Worm (Caenorhabditis elegans) whole organism, L1 larva: ENCODE measurements around the gene D2096.5.

ENCODE experiments used
- C34B4.2 ChIP-seq: sonication (generic microtip); optimal IDR thresholded peaks from 2 replicates; lab custom pipeline; 2017; ENCODE audit warnings: mild to moderate bottlenecking, missing genetic modification characterization, missing compliant biosample characterization
- alr-1 ChIP-seq: fragments of 200-800 bp; sonication (Bioruptor generic); optimal IDR thresholded peaks from 2 replicates; lab custom pipeline; 2018; ENCODE audit warnings: borderline replicate concordance, mild to moderate bottlenecking, missing genetic modification characterization, missing compliant biosample characterization
- ama-1 ChIP-seq: fragments of 150-350 bp; optimal IDR thresholded peaks from 2 replicates; lab custom pipeline; 2014
- ceh-8 ChIP-seq: fragments of 200-800 bp; sonication (Bioruptor generic); optimal IDR thresholded peaks from 2 replicates; lab custom pipeline; 2018; ENCODE audit warnings: mild to moderate bottlenecking, missing genetic modification characterization, moderate library complexity, missing compliant biosample characterization
- ces-1 ChIP-seq: fragments of 150-350 bp; optimal IDR thresholded peaks from 2 replicates; lab custom pipeline; 2014; ENCODE audit warnings: missing biosample characterization, missing genetic modification reagents, missing genetic modification characterization
- efl-1 ChIP-seq, 4 experiments: fragments of 150-350 bp; optimal IDR thresholded peaks in 3 of 4; peaks in 1 of 4; 1 replicate in 1 of 4; 2 replicates in 3 of 4; lab custom pipeline; 2014; ENCODE audit warnings: missing biosample characterization in 2 of 4, missing genetic modification characterization in 2 of 4, missing genetic modification reagents in 2 of 4
- efl-3 ChIP-seq: fragments of 200-800 bp; sonication (Bioruptor generic); optimal IDR thresholded peaks from 2 replicates; lab custom pipeline; 2018; ENCODE audit warnings: mild to moderate bottlenecking, missing genetic modification characterization, missing compliant biosample characterization
- egl-27 ChIP-seq, 2 experiments: fragments of 150-350 bp in 1 of 2; sonication (generic microtip); optimal IDR thresholded peaks; 3 replicates each; lab custom pipeline; 2017 to 2018; ENCODE audit warnings: missing biosample characterization in 2 of 2, missing genetic modification characterization in 2 of 2, missing genetic modification reagents in 2 of 2
- elt-2 ChIP-seq: sonication (generic microtip); optimal IDR thresholded peaks from 2 replicates; lab custom pipeline; 2016; ENCODE audit warnings: missing genetic modification characterization, mild to moderate bottlenecking, inconsistent platforms, missing compliant biosample characterization, missing genetic modification reagents
- ets-5 ChIP-seq: fragments of 200-800 bp; sonication (Bioruptor generic); IDR thresholded peaks from 2 replicates; pipeline ENCODE4 v1.3.6; 2022; ENCODE audit warnings: missing genetic modification characterization, missing compliant biosample characterization
- fkh-4 ChIP-seq: sonication (generic microtip); optimal IDR thresholded peaks from 2 replicates; lab custom pipeline; 2016; ENCODE audit warnings: missing compliant biosample characterization, missing genetic modification characterization, borderline replicate concordance
- isw-1 ChIP-seq: fragments of 200-800 bp; sonication (Bioruptor generic); IDR thresholded peaks from 2 replicates; pipeline ENCODE4 v1.3.6; 2022; ENCODE audit warnings: missing genetic modification characterization, missing compliant biosample characterization
- lin-13 ChIP-seq: fragments of 150-350 bp; optimal IDR thresholded peaks from 2 replicates; lab custom pipeline; 2014; ENCODE audit warnings: missing biosample characterization, missing genetic modification reagents, missing genetic modification characterization
- lin-15B ChIP-seq: fragments of 150-350 bp; sonication (generic microtip); optimal IDR thresholded peaks from 3 replicates; lab custom pipeline; 2014; ENCODE audit warnings: missing biosample characterization, missing genetic modification characterization
- lin-35 ChIP-seq, 2 experiments: fragments of 150-350 bp; optimal IDR thresholded peaks; 2 replicates each; lab custom pipeline; 2014; ENCODE audit warnings: missing biosample characterization in 2 of 2, missing genetic modification characterization in 2 of 2, missing genetic modification reagents in 2 of 2
- lir-3 ChIP-seq: sonication (generic microtip); optimal IDR thresholded peaks from 2 replicates; lab custom pipeline; 2016; ENCODE audit warnings: mild to moderate bottlenecking, missing genetic modification characterization, moderate library complexity, missing compliant biosample characterization; ENCODE audit not compliant: poor library complexity
- nhr-12 ChIP-seq: sonication (generic microtip); optimal IDR thresholded peaks from 2 replicates; lab custom pipeline; 2017; ENCODE audit warnings: missing biosample characterization, missing genetic modification characterization
- nhr-19 ChIP-seq: fragments of 200-800 bp; sonication (Bioruptor generic); conservative IDR thresholded peaks from 2 replicates; pipeline ENCODE4 v1.3.6; 2022; ENCODE audit warnings: missing genetic modification characterization, missing compliant biosample characterization
- nhr-20 ChIP-seq: sonication (generic microtip); optimal IDR thresholded peaks from 2 replicates; lab custom pipeline; 2016; ENCODE audit warnings: mild to moderate bottlenecking, missing genetic modification characterization, missing compliant biosample characterization
- nhr-77 ChIP-seq: fragments of 150-350 bp; optimal IDR thresholded peaks from 2 replicates; lab custom pipeline; 2014; ENCODE audit warnings: missing biosample characterization, missing genetic modification characterization
- nhr-85 ChIP-seq: sonication (generic microtip); peaks from one replicate; lab custom pipeline; 2016; ENCODE audit warnings: missing genetic modification characterization, inconsistent platforms, missing compliant biosample characterization
- nhr-90 ChIP-seq: sonication (generic microtip); optimal IDR thresholded peaks from 2 replicates; lab custom pipeline; 2016; ENCODE audit warnings: mild to moderate bottlenecking, missing genetic modification characterization, missing compliant biosample characterization; ENCODE audit not compliant: poor library complexity
- pqm-1 ChIP-seq: sonication (generic microtip); optimal IDR thresholded peaks from 3 replicates; lab custom pipeline; 2017; ENCODE audit warnings: missing biosample characterization, missing genetic modification characterization
- swsn-7 ChIP-seq: sonication (generic microtip); optimal IDR thresholded peaks from 2 replicates; lab custom pipeline; 2016; ENCODE audit warnings: missing genetic modification characterization, missing compliant biosample characterization
- tbx-2 ChIP-seq: sonication (generic microtip); optimal IDR thresholded peaks from 2 replicates; lab custom pipeline; 2016; ENCODE audit warnings: missing genetic modification characterization, missing compliant biosample characterization
- unc-130 ChIP-seq: fragments of 150-350 bp; optimal IDR thresholded peaks from 2 replicates; lab custom pipeline; 2017; ENCODE audit warnings: missing biosample characterization, missing genetic modification characterization, inconsistent platforms
- unc-86 ChIP-seq: sonication (generic microtip); optimal IDR thresholded peaks from 2 replicates; lab custom pipeline; 2016; ENCODE audit warnings: missing genetic modification characterization, missing compliant biosample characterization
- unc-98 ChIP-seq: fragments of 200-800 bp; sonication (Bioruptor generic); IDR thresholded peaks from 2 replicates; pipeline ENCODE4 v1.3.6; 2022; ENCODE audit warnings: missing genetic modification characterization, missing compliant biosample characterization
- vab-15 ChIP-seq: sonication (generic microtip); optimal IDR thresholded peaks from 2 replicates; lab custom pipeline; 2017; ENCODE audit warnings: missing genotype, mild to moderate bottlenecking, missing genetic modification characterization, missing compliant biosample characterization
- xbp-1 ChIP-seq: sonication (generic microtip); optimal IDR thresholded peaks from 2 replicates; lab custom pipeline; 2016; ENCODE audit warnings: missing genetic modification characterization, missing compliant biosample characterization

The D2096.5 gene

ce11 chrIV:8367887-8368286 is 8.3 kb upstream of the D2096.5 start:
- no peak for TF ChIP-seq pqm-1 (tag; lab: Kevin White, UChicago)

ce11 chrIV:8366295-8366694 is 6.7 kb upstream of the D2096.5 start, which contains the start of gene aagr-1:
aagr-1 (plus strand) TSS chrIV:8366521.
- TF ChIP-seq lin-15B (tag; lab: Kevin White, UChicago) (no peak), lin-35 (GFP tag; optimal IDR thresholded peaks at IDR 0.05; lab: Kevin White, UChicago) (peak in 1 of 2 experiments; percentile 5), swsn-7 (no peak), vab-15 (no peak), pqm-1 (tag; lab: Kevin White, UChicago) (no peak), nhr-90 (tag; lab: Kevin White, UChicago) (no peak), elt-2 (tag; lab: Kevin White, UChicago) (peak; percentile 67)
- TF ChIP-seq, all 84 proteins: peak for 2

ce11 chrIV:8363163-8363562 is 3.6 kb upstream of the D2096.5 start, which contains the start of gene D2096.12:
D2096.12 (plus strand) TSS chrIV:8363463.
- TF ChIP-seq nhr-19 (no peak), efl-1 (optimal IDR thresholded peaks at IDR 0.05; lab: Kevin White, UChicago) (no peak), efl-1 (GFP tag; optimal IDR thresholded peaks at IDR 0.05 in 1 of 2; lab: Kevin White, UChicago) (no peak), nhr-77 (tag; lab: Kevin White, UChicago) (no peak), lir-3 (tag; lab: Kevin White, UChicago) (no peak), tbx-2 (tag; lab: Kevin White, UChicago) (no peak), xbp-1 (no peak), ces-1 (GFP tag; lab: Kevin White, UChicago) (no peak), egl-27 (tag; optimal IDR thresholded peaks at IDR 0.05; lab: Kevin White, UChicago) (no peak), vab-15 (no peak), unc-98 (GFP tag; lab: Robert Waterston, UW) (no peak), ceh-8 (GFP tag; lab: Kevin White, UChicago) (no peak), alr-1 (no peak), lin-15B (tag; lab: Kevin White, UChicago) (no peak), unc-130 (tag; lab: Kevin White, UChicago) (no peak)

- TF ChIP-seq ama-1 (lab: Kevin White, UChicago) (no peak), alr-1 (no peak), nhr-20 (tag; lab: Kevin White, UChicago) (no peak), efl-3 (no peak), ceh-8 (GFP tag; lab: Kevin White, UChicago) (no peak), ets-5 (GFP tag; lab: Robert Waterston, UW) (no peak), lin-13 (GFP tag; lab: Kevin White, UChicago) (no peak), unc-86 (tag; lab: Kevin White, UChicago) (no peak)
Observed at ce11 chrIV:8360817-8361216, 1.3 kb upstream of the D2096.5 start, which contains the start of gene sqv-1. sqv-1 (plus strand) TSS chrIV:8361117.

ce11 chrIV:8358492-8358891 is 1.1 kb downstream of the D2096.5 start, which contains the start of gene D2096.13:
D2096.13 (minus strand) TSS chrIV:8358592.
- TF ChIP-seq fkh-4 (tag; lab: Kevin White, UChicago): no peak
- TF ChIP-seq lin-35 (GFP tag; optimal IDR thresholded peaks at IDR 0.05; lab: Kevin White, UChicago): no peak
- TF ChIP-seq C34B4.2 (tag; lab: Kevin White, UChicago): no peak
- TF ChIP-seq nhr-12 (tag; lab: Kevin White, UChicago): no peak
- no peak for TF ChIP-seq nhr-85 (tag; lab: Kevin White, UChicago)

ce11 chrIV:8357299-8357698 is 2.3 kb downstream of the D2096.5 start:
- TF ChIP-seq efl-1 (optimal IDR thresholded peaks at IDR 0.05; lab: Kevin White, UChicago) (no peak), efl-1 (GFP tag; optimal IDR thresholded peaks at IDR 0.05 in 1 of 2; lab: Kevin White, UChicago) (peak in 1 of 2 experiments; percentile 81), nhr-90 (tag; lab: Kevin White, UChicago) (no peak), elt-2 (tag; lab: Kevin White, UChicago) (no peak), isw-1 (GFP tag; lab: Robert Waterston, UW) (no peak), C34B4.2 (tag; lab: Kevin White, UChicago) (no peak), nhr-19 (no peak)
